Worm (Caenorhabditis elegans) whole organism, L1 larva: ENCODE measurements around the gene ech-9.
A peak's percentile ranks its signal among the peaks of the same experiment; 100 is the strongest.

ENCODE experiments used
- C04F5.9 ChIP-seq: sonication (generic microtip); optimal IDR thresholded peaks from 2 replicates; lab custom pipeline; 2016; ENCODE audit warnings: missing genetic modification characterization, missing compliant biosample characterization
- C16A3.4 ChIP-seq: fragments of 150-350 bp; optimal IDR thresholded peaks from 2 replicates; lab custom pipeline; 2014; ENCODE audit warnings: missing biosample characterization, missing genetic modification characterization
- aly-2 ChIP-seq: fragments of 150-350 bp; optimal IDR thresholded peaks from 2 replicates; lab custom pipeline; 2014; ENCODE audit warnings: missing biosample characterization, missing genetic modification characterization
- ceh-88 ChIP-seq: fragments of 200-800 bp; sonication (Bioruptor generic); IDR thresholded peaks from 2 replicates; pipeline ENCODE4 v1.3.6; 2022; ENCODE audit warnings: missing genetic modification characterization, missing compliant biosample characterization
- efl-1 ChIP-seq, 4 experiments: fragments of 150-350 bp; optimal IDR thresholded peaks in 3 of 4; peaks in 1 of 4; 1 replicate in 1 of 4; 2 replicates in 3 of 4; lab custom pipeline; 2014; ENCODE audit warnings: missing biosample characterization in 2 of 4, missing genetic modification characterization in 2 of 4, missing genetic modification reagents in 2 of 4
- egl-13 ChIP-seq: sonication (generic microtip); optimal IDR thresholded peaks from 2 replicates; lab custom pipeline; 2016; ENCODE audit warnings: missing genotype, missing genetic modification reagents, missing genetic modification characterization, missing compliant biosample characterization
- elt-2 ChIP-seq: sonication (generic microtip); optimal IDR thresholded peaks from 2 replicates; lab custom pipeline; 2016; ENCODE audit warnings: missing genetic modification characterization, mild to moderate bottlenecking, inconsistent platforms, missing compliant biosample characterization, missing genetic modification reagents
- fkh-10 ChIP-seq: sonication (generic microtip); optimal IDR thresholded peaks from 2 replicates; lab custom pipeline; 2017; ENCODE audit warnings: missing biosample characterization, missing genetic modification reagents, missing genetic modification characterization
- grh-1 ChIP-seq: fragments of 200-800 bp; sonication (Bioruptor generic); IDR thresholded peaks from 2 replicates; pipeline ENCODE4 v1.3.6; 2022; ENCODE audit warnings: missing genetic modification reagents, missing genetic modification characterization, missing compliant biosample characterization
- lin-14 ChIP-seq: fragments of 200-800 bp; sonication (Bioruptor generic); optimal IDR thresholded peaks from 2 replicates; lab custom pipeline; 2018; ENCODE audit warnings: mild to moderate bottlenecking, missing genetic modification characterization, moderate library complexity, missing compliant biosample characterization
- lin-39 ChIP-seq: fragments of 150-350 bp; optimal IDR thresholded peaks from 2 replicates; lab custom pipeline; 2014; ENCODE audit warnings: missing biosample characterization, missing genetic modification reagents, missing genetic modification characterization
- lir-3 ChIP-seq: sonication (generic microtip); optimal IDR thresholded peaks from 2 replicates; lab custom pipeline; 2016; ENCODE audit warnings: mild to moderate bottlenecking, missing genetic modification characterization, moderate library complexity, missing compliant biosample characterization; ENCODE audit not compliant: poor library complexity
- nhr-11 ChIP-seq: fragments of 150-350 bp; optimal IDR thresholded peaks from 2 replicates; lab custom pipeline; 2014; ENCODE audit warnings: missing biosample characterization, missing genetic modification characterization
- snu-23 ChIP-seq: sonication (generic microtip); optimal IDR thresholded peaks from 2 replicates; lab custom pipeline; 2016; ENCODE audit warnings: missing genetic modification characterization, missing compliant biosample characterization
- sox-4 ChIP-seq: sonication (generic microtip); optimal IDR thresholded peaks from 2 replicates; lab custom pipeline; 2016; ENCODE audit warnings: missing genetic modification characterization, missing compliant biosample characterization
- unc-98 ChIP-seq: fragments of 200-800 bp; sonication (Bioruptor generic); IDR thresholded peaks from 2 replicates; pipeline ENCODE4 v1.3.6; 2022; ENCODE audit warnings: missing genetic modification characterization, missing compliant biosample characterization
- xbp-1 ChIP-seq: sonication (generic microtip); optimal IDR thresholded peaks from 2 replicates; lab custom pipeline; 2016; ENCODE audit warnings: missing genetic modification characterization, missing compliant biosample characterization
- ztf-4 ChIP-seq: fragments of 150-350 bp; optimal IDR thresholded peaks from 2 replicates; lab custom pipeline; 2014; ENCODE audit warnings: missing biosample characterization, missing genetic modification characterization

ech-9 gene

DNA sequence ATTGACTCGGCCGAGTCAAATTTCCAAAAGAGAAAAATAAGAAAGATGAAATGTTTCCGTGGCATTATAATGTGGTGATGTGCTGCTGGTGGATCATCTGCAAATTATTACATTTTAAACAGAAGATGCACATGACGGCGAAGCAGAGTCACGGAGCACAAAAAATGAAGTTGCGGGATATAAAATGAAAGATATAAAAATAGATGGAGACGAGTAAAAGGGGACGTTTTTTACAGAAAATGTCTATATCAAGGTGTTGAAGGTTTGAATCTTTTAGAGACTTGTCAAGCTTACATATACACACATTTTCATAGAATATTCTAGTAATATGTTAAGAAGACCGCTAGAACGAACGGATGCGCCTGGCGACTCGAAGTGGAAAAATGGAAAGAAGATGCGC lies 40.8 kb downstream of the ech-9 start, which contains the start of gene ptrg-1:
ptrg-1 (minus strand) TSS at position 101 of the 400 bp plus-strand sequence.
- TF ChIP-seq fkh-10 (GFP tag; lab: Kevin White, UChicago) (no peak), grh-1 (GFP tag; lab: Robert Waterston, UW) (no peak), ceh-88 (no peak), lin-39 (no peak), egl-13 (tag; lab: Kevin White, UChicago) (no peak), snu-23 (GFP tag; lab: Kevin White, UChicago) (no peak), xbp-1 (no peak), ztf-4 (tag; lab: Kevin White, UChicago) (no peak), C04F5.9 (tag; lab: Kevin White, UChicago) (no peak), lir-3 (tag; lab: Kevin White, UChicago) (no peak), C16A3.4 (tag; lab: Kevin White, UChicago) (no peak), aly-2 (tag; lab: Kevin White, UChicago) (no peak)

DNA sequence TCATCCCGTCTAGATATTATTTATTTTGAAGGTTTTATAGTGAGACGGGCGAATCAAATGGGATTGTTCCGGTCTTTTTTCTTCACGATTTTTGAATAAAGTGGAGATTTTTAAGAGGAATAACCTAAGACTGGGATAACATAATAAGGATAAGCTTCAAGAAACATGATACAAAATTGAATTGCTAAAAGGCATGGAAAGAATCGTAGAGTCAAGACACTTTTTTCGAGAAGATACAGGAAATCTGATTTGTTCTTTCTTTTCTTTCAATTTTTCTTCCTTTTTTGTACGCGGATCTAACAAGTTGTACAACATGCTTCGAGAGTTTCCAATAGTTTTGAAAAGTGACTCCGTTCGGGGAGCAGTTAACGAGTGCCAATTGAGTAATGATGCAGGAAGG lies 43.6 kb downstream of the ech-9 start:
- TF ChIP-seq fkh-10 (GFP tag; lab: Kevin White, UChicago) (peak; percentile 79), lin-14 (GFP tag; lab: Kevin White, UChicago) (peak; percentile 20), elt-2 (no peak), sox-4 (tag; lab: Kevin White, UChicago) (no peak)

DNA sequence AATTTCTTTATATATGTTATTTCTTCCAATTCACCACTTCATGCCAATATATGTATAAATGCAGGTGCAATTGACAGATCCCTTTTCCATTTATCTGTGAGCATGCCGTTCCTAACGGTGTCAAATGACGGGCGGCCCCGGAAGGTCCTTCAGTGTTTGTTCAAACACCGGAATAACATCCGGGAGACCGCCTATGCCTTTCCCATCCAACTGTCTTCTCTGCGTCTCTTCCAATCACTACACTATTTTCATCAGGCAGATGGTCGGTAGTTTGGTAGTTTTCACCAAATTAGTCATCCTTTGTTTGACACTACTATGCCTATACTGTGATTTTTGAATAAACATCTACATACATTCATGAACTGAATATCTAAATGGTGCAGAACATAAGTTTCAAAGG lies 44.5 kb downstream of the ech-9 start:
- TF ChIP-seq nhr-11 (tag; lab: Kevin White, UChicago): no peak
- TF ChIP-seq unc-98 (GFP tag; lab: Robert Waterston, UW): no peak
- TF ChIP-seq efl-1 (optimal IDR thresholded peaks at IDR 0.05; lab: Kevin White, UChicago): no peak
- TF ChIP-seq efl-1 (GFP tag; optimal IDR thresholded peaks at IDR 0.05 in 1 of 2; lab: Kevin White, UChicago): peak in 1 of 2 experiments; percentile 69

DNA sequence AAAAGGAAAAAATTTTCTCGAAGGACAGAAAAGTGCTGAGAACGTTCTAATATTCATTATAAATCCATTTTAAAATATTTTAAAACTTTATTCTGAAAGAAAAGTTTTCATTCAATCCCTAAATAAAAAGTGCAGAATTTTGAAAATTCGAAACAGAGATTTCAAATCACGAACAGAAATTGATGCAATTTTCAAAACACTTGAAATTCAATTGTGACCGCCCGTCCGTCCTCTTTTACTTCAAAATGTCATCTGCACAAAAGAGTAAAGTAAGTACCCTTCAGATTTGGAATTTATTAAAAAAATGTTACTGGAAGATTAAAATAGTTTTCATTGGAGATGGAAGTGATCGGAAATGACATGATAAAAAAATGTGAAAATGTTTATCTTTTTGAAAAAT lies 46.6 kb downstream of the ech-9 start:
- TF ChIP-seq unc-98 (GFP tag; lab: Robert Waterston, UW) (no peak), fkh-10 (GFP tag; lab: Kevin White, UChicago) (peak; percentile 63)
